Worm (Caenorhabditis elegans): ENCODE data around the gene Y39E4A.1.

Y39E4A.1 gene

ce11 chrIII:12932776-12933175 lies 18.4 kb upstream of the Y39E4A.1 start:
- TF ChIP-seq elt-2 (tag; optimal IDR thresholded peaks at IDR 0.05) = peak; percentile 27
- TF ChIP-seq fkh-2 (tag; optimal IDR thresholded peaks at IDR 0.05) = no peak
- no peak for TF ChIP-seq ceh-16 (tag; optimal IDR thresholded peaks at IDR 0.05)

ce11 chrIII:12934417-12934816 lies 16.8 kb upstream of the Y39E4A.1 start, which contains the start of gene epg-3:
TSS of gene epg-3 (plus strand) at chrIII:12934717.
- no peak for TF ChIP-seq nhr-67 (tag; optimal IDR thresholded peaks at IDR 0.05)
- TF ChIP-seq nfya-1 (tag; optimal IDR thresholded peaks at IDR 0.05; ENCODE audit: insufficient read depth) = peak; percentile 26
- TF ChIP-seq pha-4 (tag; optimal IDR thresholded peaks at IDR 0.05) = peak; percentile 57

ce11 chrIII:12942307-12942706 lies 8.9 kb upstream of the Y39E4A.1 start, which contains the start of gene unc-25:
TSS of gene unc-25 (plus strand) at chrIII:12942651.
- TF ChIP-seq nfya-1 (tag; optimal IDR thresholded peaks at IDR 0.05; ENCODE audit: insufficient read depth) (peak; percentile 16), fkh-10 (GFP tag; optimal IDR thresholded peaks at IDR 0.05) (no peak), lin-39 (tag; optimal IDR thresholded peaks at IDR 0.05) (peak; percentile 57)

ce11 chrIII:12944064-12944463 lies 7.1 kb upstream of the Y39E4A.1 start:
- TF ChIP-seq nfya-1 (tag; optimal IDR thresholded peaks at IDR 0.05; ENCODE audit: insufficient read depth) (peak; percentile 96), nhr-76 (tag; optimal IDR thresholded peaks at IDR 0.05) (no peak)

- TF ChIP-seq lsy-12 (tag; optimal IDR thresholded peaks at IDR 0.05) (no peak), unc-39 (tag; optimal IDR thresholded peaks at IDR 0.05) (no peak), ceh-28 (tag; optimal IDR thresholded peaks at IDR 0.05) (no peak), elt-3 (tag; optimal IDR thresholded peaks at IDR 0.05) (no peak), tbx-2 (tag; optimal IDR thresholded peaks at IDR 0.05) (no peak), jun-1 (tag; optimal IDR thresholded peaks at IDR 0.05) (no peak), nhr-28 (tag; optimal IDR thresholded peaks at IDR 0.05) (no peak), lin-39 (tag; optimal IDR thresholded peaks at IDR 0.05) (no peak), hmg-11 (tag; optimal IDR thresholded peaks at IDR 0.05) (no peak), fos-1 (tag; optimal IDR thresholded peaks at IDR 0.05) (no peak), egl-5 (tag; optimal IDR thresholded peaks at IDR 0.05) (no peak), nhr-76 (tag; optimal IDR thresholded peaks at IDR 0.05) (no peak), fkh-2 (tag; optimal IDR thresholded peaks at IDR 0.05) (no peak)
Observed at ce11 chrIII:12945072-12945471, 6.1 kb upstream of the Y39E4A.1 start.

- TF ChIP-seq nhr-43 (tag; optimal IDR thresholded peaks at IDR 0.05; ENCODE audit: poor library complexity, severe bottlenecking) = no peak
- TF ChIP-seq ceh-28 (tag; optimal IDR thresholded peaks at IDR 0.05) = peak; percentile 98
Observed at ce11 chrIII:12952615-12953014, 1.4 kb downstream of the Y39E4A.1 start.

ce11 chrIII:12959286-12959685 lies 8.1 kb downstream of the Y39E4A.1 start:
- TF ChIP-seq pqm-1 (tag; optimal IDR thresholded peaks at IDR 0.05) (peak; percentile 39), ceh-82 (tag; optimal IDR thresholded peaks at IDR 0.05) (no peak), sea-2 (GFP tag; optimal IDR thresholded peaks at IDR 0.05) (no peak), jun-1 (tag; optimal IDR thresholded peaks at IDR 0.05) (peak; percentile 42), elt-2 (tag; optimal IDR thresholded peaks at IDR 0.05) (peak; percentile 90), ztf-4 (tag; optimal IDR thresholded peaks at IDR 0.05) (no peak), ceh-28 (tag; optimal IDR thresholded peaks at IDR 0.05) (no peak)

ce11 chrIII:12960705-12961104 lies 9.5 kb downstream of the Y39E4A.1 start:
- TF ChIP-seq fos-1 (tag; optimal IDR thresholded peaks at IDR 0.05) = no peak
- peak; percentile 60 for TF ChIP-seq pqm-1 (tag; optimal IDR thresholded peaks at IDR 0.05)
- TF ChIP-seq jun-1 (tag; optimal IDR thresholded peaks at IDR 0.05) = peak; percentile 18
- peak; percentile 52 for TF ChIP-seq pha-4 (tag; optimal IDR thresholded peaks at IDR 0.05)
- no peak for TF ChIP-seq nhr-67 (tag; optimal IDR thresholded peaks at IDR 0.05)
- TF ChIP-seq elt-2 (tag; optimal IDR thresholded peaks at IDR 0.05) = peak; percentile 81
- no peak for TF ChIP-seq nhr-237 (tag; optimal IDR thresholded peaks at IDR 0.05)
- TF ChIP-seq egl-27 (tag; optimal IDR thresholded peaks at IDR 0.05) = no peak

All from whole organism, L3 larva.